Worm (Caenorhabditis elegans): Measurements from ENCODE around the gene mrpl-22.

DNA sequence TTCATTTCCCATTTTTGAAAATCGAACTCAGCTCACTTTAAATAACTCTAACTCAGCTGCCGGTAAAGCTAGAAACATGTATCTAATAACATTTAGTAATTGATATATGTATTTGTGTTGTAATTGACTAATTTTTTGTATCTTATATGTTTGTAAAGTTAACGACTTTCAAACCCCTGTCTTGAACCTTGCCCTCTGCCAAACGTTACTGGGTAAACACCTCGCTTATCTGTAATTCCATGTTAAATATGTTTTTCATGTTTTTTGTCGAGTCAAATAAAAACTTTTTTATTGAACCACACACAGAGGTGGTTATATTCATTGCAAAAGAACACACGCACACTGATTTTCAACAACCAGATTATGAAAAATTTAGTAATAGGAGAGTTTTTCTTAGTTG is 14.5 kb downstream of the mrpl-22 start:
- TF ChIP-seq ceh-83 (GFP tag; optimal IDR thresholded peaks at IDR 0.05) = no peak
- no peak for TF ChIP-seq nhr-237 (tag; optimal IDR thresholded peaks at IDR 0.05)
- TF ChIP-seq nhr-12 (tag; optimal IDR thresholded peaks at IDR 0.05) = no peak
- no peak for TF ChIP-seq mls-2 (tag; optimal IDR thresholded peaks at IDR 0.05)
- no peak for TF ChIP-seq unc-62 (GFP tag; optimal IDR thresholded peaks at IDR 0.05)
- no peak for TF ChIP-seq sem-2 (GFP tag; optimal IDR thresholded peaks at IDR 0.05)
